Fruit fly (Drosophila melanogaster) S2 (cell line): ENCODE measurements around the gene CG32333.

Experiments used
- CG8478 ChIP-seq: fragments of >200 bp; optimal IDR thresholded peaks from 2 replicates; lab custom pipeline; 2018
- CTCF ChIP-seq, 2 experiments: fragments of >200 bp; optimal IDR thresholded peaks; 2 replicates each; lab custom pipeline; 2018

CG32333 gene

DNA sequence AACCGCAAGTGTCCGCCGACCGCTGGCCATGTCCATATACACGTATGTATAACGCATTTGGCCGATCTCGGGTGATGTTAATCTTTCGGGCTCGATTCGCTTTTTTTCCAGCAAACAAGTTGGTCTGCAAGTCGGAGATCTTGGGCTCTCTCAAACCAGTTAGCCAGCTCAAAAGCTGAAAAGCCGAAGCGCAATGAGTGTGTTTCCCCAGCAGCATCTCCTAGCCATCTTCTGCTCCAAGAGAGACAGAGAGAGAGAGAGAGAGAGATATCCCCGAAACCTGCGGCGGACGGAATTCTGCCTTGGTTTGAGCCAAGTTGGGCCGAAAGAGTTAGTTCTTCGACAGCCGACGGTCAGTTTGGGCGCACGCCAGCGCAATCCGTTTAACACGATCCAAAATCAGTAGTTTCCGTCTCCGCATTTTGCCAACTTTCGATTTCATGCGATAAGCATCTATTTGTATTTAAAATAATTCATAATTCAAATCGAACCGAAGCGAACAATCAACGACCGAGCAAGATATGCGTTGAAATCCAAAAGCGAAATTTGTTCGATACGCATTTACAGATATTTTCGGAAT is 10.2 kb upstream of the CG32333 start:
- TF ChIP-seq CTCF (optimal IDR thresholded peaks at IDR 0.05; lab: Kevin White, UChicago) (no peak), CG8478 (lab: Kevin White, UChicago) (no peak)

DNA sequence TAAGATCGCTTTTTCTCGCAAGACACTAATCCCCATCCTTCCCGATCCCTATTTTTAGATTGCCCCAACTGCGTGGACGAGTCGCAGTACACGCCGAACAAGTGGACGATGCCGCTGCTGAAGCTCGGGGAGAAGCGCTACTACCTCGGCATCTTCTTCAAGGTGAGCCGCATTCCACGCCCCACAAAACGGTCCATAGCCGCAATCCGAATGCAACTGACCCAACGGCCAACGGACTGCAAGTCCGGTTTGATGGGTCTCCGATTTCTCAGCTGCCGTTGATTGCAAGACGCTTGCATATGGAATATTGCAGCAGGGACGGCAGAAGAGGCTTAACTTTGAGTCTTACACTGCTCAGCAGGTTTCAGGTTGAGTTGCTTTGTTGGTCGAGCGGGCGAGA is 6.7 kb upstream of the CG32333 start:
- TF ChIP-seq CG8478 (lab: Kevin White, UChicago) (no peak), CTCF (optimal IDR thresholded peaks at IDR 0.05; lab: Kevin White, UChicago) (no peak)

DNA sequence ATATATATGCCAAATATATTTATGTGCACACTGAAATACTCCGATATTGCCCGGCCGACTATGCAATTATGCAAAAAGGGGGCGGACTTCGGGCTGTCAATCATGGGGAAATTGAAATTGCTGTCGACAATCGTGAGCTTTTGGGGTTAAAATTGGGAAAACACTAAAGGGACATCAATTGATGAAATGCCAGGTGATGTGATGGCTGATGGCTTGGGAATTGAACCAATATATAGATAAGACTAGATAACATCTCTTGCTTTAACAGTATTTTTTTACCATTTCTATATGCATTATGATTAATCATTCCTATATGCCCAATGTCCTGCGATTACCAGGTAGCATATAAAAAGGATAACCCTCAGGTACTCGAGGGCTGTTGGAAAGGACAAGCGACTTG is 2.2 kb downstream of the CG32333 start:
- TF ChIP-seq CG8478 (lab: Kevin White, UChicago) = no peak
- no peak for TF ChIP-seq CTCF (optimal IDR thresholded peaks at IDR 0.05; lab: Kevin White, UChicago)

DNA sequence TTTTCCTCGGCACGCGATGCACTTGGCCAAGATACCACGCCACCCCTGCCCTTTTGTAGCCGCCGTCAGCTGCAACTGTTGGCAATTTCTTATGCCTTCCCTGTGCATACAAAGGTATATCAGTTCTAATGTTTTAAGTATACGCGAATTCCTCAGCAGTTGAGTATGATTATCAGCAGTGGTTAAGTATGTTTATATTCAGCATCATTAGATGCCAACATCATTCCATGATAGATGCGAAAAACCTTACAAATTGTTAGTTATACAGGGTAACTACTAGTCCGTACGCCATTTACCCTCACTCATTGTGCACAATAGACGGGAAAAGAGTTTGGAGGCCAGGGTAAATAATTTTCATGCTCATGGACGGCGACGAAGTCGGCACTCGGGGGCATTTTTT is 3.9 kb downstream of the CG32333 start:
- no peak for TF ChIP-seq CTCF (optimal IDR thresholded peaks at IDR 0.05; lab: Kevin White, UChicago)
- no peak for TF ChIP-seq CG8478 (lab: Kevin White, UChicago)

DNA sequence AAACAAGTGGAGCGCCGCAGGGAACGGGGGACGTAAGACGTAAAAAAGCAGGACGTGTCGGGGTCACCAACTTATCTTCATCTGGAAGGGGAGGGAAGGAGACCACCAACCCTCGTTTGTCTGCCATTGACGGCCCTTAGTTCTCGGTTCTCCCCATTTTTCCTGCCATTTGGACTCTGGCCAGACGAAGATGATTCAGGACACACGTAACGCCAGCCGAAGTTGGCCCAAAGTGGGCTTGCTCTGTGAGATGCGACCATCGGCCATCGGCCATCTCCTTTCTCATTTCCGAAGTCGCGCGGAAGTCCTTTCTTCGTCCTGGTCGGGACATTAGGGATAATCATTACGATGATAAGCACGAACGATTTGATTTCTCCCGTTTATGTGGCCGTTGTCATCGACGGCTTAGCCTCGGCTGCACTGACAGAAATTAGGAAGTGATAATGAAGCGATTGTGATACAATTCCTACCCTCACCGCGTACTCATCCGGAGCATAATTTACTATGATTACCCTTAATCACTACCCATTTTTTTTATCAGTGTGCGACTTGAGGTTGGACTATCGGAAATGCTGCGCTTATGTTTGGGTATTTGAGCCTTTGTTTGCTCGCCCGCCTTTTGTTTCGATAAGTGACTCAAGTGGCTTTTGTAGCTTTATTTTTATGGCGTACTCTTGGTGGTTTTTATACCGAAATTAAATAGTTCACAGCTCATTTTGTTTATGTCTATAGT is 5.3 kb downstream of the CG32333 start:
- TF ChIP-seq CTCF (optimal IDR thresholded peaks at IDR 0.05; lab: Kevin White, UChicago) (no peak), CG8478 (lab: Kevin White, UChicago) (no peak)

DNA sequence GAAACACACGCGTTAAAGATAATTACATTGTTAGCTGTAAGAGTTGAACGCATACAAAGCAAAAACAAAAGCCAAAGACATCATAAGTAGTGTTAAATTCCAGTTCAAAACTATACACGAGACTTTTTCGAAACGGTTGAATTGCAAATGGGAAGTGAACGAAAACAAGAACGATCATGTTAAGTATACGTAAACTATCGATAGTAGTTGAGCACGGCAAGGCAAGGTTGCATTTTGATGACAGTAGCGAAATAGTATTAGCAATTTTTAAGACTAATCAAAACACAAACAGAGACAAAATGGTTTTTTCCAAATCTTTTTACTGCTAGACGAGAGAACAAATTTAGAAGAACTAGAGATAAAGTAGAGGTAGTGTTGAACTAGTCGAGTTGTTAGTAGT is 19.1 kb downstream of the CG32333 start:
- no peak for TF ChIP-seq CG8478 (lab: Kevin White, UChicago)
- TF ChIP-seq CTCF (optimal IDR thresholded peaks at IDR 0.05; lab: Kevin White, UChicago) = no peak

DNA sequence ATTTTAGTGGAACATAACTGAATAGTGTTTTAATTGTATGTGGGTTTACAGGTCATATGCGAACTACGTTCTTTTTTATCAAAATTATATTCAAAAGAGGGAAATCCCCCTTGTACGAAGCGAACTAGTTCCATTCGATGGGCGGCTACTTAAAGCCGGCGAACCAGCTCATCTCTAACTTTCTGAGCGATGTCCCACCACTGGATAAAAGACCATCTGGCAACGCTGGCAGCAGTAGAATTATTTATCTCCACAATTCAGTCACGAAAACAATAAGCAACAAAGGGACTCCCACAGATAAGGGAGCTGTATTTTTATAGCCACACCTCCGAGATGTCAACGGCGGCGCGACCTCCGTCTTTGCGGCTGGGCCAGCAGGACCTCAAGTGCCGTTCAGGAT is 19.9 kb downstream of the CG32333 start, which contains the start of gene Rabex-5:
Rabex-5 (plus strand) TSS at position 221 of the 400 bp plus-strand sequence.
- TF ChIP-seq CG8478 (lab: Kevin White, UChicago) (no peak), CTCF (optimal IDR thresholded peaks at IDR 0.05; lab: Kevin White, UChicago) (peak; percentile 12 to 38)

DNA sequence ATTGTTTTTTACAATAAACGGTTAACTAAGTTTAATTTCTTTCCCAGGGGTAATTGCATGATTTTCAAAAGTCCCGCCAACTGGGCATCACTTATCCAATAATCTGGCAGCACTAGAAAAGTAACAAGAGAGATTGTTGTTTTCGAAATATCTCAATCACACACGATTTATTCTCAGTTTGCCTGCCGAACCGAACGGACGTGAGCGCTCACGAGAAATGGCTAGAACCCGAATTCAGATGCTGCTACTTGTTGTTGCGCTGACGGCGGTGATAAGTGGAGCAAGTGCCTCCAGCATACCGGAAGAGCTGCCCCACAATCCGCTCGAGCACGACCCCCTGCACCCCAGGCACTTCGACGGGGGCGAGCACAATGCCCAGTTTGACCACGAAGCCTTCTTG is 22.8 kb downstream of the CG32333 start, which contains the start of gene scf:
scf (plus strand) TSS at position 164 of the 400 bp plus-strand sequence.
- TF ChIP-seq CTCF (optimal IDR thresholded peaks at IDR 0.05; lab: Kevin White, UChicago) (no peak), CG8478 (lab: Kevin White, UChicago) (no peak)

DNA sequence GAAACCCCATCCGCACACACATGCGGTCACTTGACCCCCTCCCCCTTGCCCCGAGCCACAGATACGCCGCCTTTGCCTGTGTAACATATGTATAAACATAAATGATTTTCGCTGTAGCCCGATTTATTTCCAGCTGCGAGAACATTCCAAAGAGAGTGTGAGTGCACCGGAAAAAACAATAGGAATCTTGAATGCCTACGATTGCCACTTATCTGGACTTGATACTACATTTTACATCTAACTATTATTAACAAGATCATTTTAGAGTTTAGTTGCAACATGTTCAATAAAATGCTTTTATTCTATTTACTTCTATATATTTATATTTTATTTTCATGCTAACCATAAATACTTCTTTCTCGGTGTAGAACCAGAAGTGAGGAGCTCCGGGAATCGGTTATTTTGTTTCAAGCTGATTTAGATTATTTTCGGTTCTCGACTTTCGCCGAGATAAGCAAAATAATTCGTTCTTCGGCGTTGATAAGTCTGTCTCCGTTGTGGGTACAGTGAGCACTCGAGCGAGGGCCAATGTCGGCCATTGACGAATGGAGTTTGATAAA is 24.4 kb downstream of the CG32333 start:
- TF ChIP-seq CTCF (optimal IDR thresholded peaks at IDR 0.05; lab: Kevin White, UChicago) (no peak), CG8478 (lab: Kevin White, UChicago) (no peak)

DNA sequence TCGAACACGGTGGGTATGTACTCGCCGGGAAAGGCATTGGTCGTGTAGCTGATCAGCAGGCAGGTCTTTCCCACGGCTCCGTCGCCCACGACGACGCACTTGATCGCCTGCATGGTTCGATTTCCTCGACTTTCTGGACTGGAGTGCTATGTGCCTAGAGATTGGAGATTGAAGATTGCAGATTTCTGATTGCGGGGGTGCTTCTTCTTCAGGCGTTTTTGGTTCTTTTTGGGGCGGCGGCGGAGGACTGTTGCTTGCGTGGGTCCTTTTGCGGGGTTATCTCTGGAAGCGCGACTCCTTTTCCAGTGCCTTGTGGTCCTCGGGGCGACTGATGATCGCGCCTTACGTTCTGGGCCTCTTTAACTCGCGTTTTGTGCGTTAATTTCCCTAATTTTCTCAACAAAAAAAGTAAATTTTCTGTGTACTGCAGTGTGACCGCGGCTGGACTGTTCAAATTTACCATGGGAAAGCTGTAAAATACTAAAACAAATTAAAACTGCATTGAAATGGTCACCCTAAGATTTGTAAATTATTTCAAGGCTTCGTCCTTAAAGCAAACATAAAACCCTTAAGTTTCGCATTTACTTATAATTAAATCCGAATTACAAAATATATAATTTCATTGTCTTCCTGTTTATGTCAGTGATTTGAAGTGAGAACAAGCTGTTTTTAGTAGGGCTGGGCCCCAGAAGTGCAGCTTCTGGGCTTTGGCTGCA is 26.6 kb downstream of the CG32333 start, which contains the start of the genes Rac1 and Acat2:
Rac1 (minus strand) TSS at position 450 of the 716 bp plus-strand sequence.
Acat2 (plus strand) TSS at position 711 of the 716 bp plus-strand sequence.
- TF ChIP-seq CTCF (optimal IDR thresholded peaks at IDR 0.05; lab: Kevin White, UChicago) = no peak
- no peak for TF ChIP-seq CG8478 (lab: Kevin White, UChicago)

DNA sequence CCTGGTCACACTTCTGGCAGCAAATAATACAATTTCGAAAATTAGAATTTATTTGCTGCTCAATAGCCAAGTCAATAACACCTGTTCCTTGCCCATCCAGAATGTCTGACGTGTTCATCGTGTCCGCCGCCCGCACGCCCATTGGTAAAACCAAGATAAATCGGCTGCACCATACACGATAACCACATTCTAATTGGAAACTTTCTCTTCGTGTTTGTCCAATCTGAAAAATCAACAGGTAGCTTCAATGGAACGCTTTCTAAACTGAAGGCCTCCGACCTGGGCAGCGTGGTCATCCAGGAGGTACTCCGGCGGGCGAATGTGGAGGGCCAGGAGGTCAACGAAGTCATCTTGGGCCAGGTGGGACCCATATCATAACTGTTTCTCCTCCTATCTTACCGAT is 27.2 kb downstream of the CG32333 start:
- TF ChIP-seq CG8478 (lab: Kevin White, UChicago) = no peak
- no peak for TF ChIP-seq CTCF (optimal IDR thresholded peaks at IDR 0.05; lab: Kevin White, UChicago)

DNA sequence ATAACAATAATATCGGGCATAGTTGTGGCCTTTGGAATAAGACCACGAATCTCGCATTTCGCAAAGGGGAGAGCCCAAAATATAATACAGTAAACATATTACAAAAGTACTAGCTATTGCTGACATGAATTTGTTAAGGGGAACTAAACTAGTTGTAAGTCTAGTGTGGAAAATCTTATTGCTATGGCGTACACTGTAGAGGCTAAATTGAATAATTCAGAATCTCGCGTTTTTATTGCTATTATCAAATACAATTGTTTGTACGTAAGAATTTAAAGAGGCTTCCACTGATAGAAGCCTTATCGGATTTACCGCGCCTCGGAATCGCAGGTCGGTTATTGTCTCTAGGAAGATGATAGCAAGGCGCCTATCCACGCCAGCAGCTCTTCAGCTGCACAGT is 29.6 kb downstream of the CG32333 start:
- no peak for TF ChIP-seq CG8478 (lab: Kevin White, UChicago)
- TF ChIP-seq CTCF (optimal IDR thresholded peaks at IDR 0.05; lab: Kevin White, UChicago) = no peak

DNA sequence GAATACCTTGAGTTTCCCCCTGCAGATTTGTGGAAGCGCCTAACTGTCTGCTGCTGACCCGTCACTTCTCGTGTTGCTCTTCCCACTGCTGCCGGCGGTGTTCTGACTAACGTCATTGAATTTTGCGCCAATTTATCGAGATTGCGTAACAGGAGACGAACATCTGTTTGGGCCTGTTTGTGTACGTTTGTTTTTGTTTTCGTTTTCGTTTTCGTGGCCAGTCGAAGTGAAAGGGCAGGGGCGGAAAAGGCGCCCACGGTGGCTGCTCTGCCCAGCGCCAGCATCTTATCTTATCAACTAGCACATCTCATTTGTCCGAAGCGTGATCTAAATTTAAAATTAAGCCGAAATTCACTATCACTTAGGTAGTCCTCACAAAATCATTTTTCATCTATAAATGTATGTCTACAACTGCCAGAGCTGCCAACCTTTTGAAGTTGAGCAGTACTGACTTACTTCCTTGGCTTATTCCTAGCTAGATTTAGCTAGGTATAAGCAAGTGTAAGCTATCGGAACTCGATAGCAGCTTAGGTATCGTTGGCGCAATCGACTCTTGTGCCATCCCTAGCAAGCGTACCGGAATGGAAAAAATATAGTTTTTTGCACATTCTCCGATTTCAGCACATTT is 31.4 kb downstream of the CG32333 start, which contains the start of the genes Ctr9 and Nt5a:
Ctr9 (plus strand) TSS at position 220 of the 628 bp plus-strand sequence.
Nt5a (minus strand) TSS at position 414 of the 628 bp plus-strand sequence.
- no peak for TF ChIP-seq CG8478 (lab: Kevin White, UChicago)
- TF ChIP-seq CTCF (optimal IDR thresholded peaks at IDR 0.05; lab: Kevin White, UChicago) = peak; percentile 31 to 47
